Fruit fly (Drosophila melanogaster): ENCODE data around the gene Hsc20.

Hsc20 gene

DNA sequence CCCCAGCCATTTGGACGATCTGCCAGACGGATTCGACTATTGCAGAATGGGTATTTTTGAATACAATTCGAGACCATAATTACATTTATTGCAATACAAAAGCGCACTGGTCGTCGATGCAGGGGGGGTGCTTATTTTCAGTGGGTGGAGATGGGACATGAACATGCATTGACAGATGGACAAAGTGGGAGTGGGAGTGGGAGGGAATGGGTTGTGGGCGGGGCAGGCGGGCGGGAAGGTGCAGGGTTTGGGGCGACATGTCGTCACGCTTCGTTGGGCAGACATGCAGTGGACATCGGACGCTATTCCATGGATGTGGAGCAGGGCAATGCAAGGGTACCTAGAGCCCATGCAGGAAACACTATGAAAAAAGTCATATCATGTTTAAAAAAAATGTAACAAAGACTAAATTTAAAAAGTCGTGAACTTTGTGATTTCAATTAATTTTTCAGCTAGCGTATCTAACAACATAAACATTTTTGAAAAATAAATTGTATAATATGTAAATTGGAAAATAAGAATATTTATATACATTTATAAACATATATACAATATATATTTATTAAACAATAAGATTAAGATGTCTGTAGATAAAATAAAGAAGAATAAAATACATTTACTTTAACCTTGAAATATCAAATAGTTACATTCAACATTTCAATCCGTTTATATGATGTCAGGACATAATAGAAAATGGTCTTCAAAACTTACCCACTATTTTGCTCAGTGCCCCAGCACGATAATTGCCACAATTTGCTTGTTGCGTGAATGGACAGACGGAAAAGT lies 24.7 kb upstream of the Hsc20 start:
- TF ChIP-seq Hnf4 (GFP tag; optimal IDR thresholded peaks at IDR 0.05) = no peak
- no peak for TF ChIP-seq ey (GFP tag; optimal IDR thresholded peaks at IDR 0.05)
- no peak for TF ChIP-seq Dfd (GFP tag; optimal IDR thresholded peaks at IDR 0.05)
- TF ChIP-seq psq (GFP tag; optimal IDR thresholded peaks at IDR 0.05) = no peak
- TF ChIP-seq Sp1 (GFP tag; optimal IDR thresholded peaks at IDR 0.05) = no peak
- TF ChIP-seq dsf (GFP tag; optimal IDR thresholded peaks at IDR 0.05; ENCODE audit: borderline replicate concordance) = no peak
- TF ChIP-seq h (GFP tag; optimal IDR thresholded peaks at IDR 0.05) = no peak
- TF ChIP-seq usp (GFP tag; optimal IDR thresholded peaks at IDR 0.05) = no peak
- no peak for TF ChIP-seq sv (GFP tag; optimal IDR thresholded peaks at IDR 0.05)
- no peak for TF ChIP-seq OdsH (GFP tag; optimal IDR thresholded peaks at IDR 0.05)
- TF ChIP-seq lola (GFP tag; optimal IDR thresholded peaks at IDR 0.05) = no peak
- TF ChIP-seq N (GFP tag; optimal IDR thresholded peaks at IDR 0.05) = no peak
- TF ChIP-seq Jra (GFP tag; optimal IDR thresholded peaks at IDR 0.05) = no peak
- TF ChIP-seq woc (GFP tag; optimal IDR thresholded peaks at IDR 0.05) = no peak
- TF ChIP-seq dmrt93B (GFP tag; optimal IDR thresholded peaks at IDR 0.05) = no peak
- no peak for TF ChIP-seq Abd-B (GFP tag; optimal IDR thresholded peaks at IDR 0.05)

DNA sequence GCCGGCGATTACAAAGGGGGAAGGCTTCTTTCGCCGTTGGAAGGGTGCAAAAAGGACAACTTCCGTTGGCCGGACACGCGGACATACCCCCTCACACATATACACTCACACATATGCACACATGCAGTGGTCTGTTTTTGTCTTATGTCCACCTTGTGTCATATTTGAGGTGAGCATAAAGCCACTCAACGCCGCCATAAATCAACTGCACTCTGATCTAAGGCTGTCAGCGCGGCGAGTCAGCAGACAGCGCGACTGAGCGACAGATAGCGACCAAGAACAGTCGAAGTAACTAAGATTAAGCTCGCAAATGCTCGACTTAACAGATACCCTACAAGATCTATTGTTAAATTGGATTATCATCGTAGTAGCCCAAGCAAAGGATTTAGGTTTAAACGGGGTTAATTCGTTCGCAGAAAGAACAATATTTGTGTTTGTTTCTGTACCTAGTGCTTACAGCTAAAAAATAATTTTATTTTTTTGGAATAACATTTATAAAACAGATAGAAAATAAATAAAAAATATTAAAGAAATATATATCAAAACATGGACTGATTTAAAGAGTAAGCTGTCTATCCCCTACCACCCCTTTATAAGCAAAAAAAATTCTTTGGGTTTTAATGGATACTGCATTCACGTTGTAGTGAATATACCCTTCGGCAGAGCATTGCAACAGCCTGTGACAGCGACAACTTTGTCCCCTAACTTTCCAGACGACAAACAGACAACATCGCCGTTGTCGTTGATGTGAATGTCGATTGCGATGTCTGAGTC lies 23.9 kb upstream of the Hsc20 start:
- TF ChIP-seq dmrt93B (GFP tag; optimal IDR thresholded peaks at IDR 0.05) (peak; percentile 16), Hr78 (GFP tag; optimal IDR thresholded peaks at IDR 0.05) (no peak), foxo (GFP tag; optimal IDR thresholded peaks at IDR 0.05) (peak in 1 of 2 experiments; percentile 38), woc (GFP tag; optimal IDR thresholded peaks at IDR 0.05) (peak; percentile 36)

DNA sequence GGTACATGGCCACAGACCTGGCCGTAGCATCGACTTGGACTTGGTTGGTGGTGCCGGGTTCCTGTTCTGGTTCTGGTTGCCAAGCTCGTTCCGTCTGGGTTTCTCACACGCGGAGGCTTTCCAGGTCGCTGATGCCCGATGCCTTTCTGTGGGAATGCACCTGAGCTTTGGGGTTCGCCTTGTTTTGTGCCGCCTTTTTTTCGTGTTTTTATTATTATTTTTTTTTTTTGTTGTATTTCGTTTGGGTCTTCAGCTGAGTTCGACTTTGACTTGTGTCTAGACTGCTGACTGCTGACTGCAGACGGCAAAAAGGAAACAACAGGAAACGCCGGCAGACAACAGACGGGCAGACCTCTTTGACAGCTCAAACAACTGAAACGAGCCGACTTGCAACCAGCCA lies 23.3 kb upstream of the Hsc20 start:
- TF ChIP-seq Rel (GFP tag; optimal IDR thresholded peaks at IDR 0.05) = no peak
- no peak for TF ChIP-seq Rel (tag; optimal IDR thresholded peaks at IDR 0.05)
- peak; percentile 12 for TF ChIP-seq br (GFP tag; optimal IDR thresholded peaks at IDR 0.05)
- no peak for TF ChIP-seq Myc (optimal IDR thresholded peaks at IDR 0.05)
- no peak for TF ChIP-seq Jra (GFP tag; optimal IDR thresholded peaks at IDR 0.05)
- TF ChIP-seq h (GFP tag; optimal IDR thresholded peaks at IDR 0.05) = no peak

DNA sequence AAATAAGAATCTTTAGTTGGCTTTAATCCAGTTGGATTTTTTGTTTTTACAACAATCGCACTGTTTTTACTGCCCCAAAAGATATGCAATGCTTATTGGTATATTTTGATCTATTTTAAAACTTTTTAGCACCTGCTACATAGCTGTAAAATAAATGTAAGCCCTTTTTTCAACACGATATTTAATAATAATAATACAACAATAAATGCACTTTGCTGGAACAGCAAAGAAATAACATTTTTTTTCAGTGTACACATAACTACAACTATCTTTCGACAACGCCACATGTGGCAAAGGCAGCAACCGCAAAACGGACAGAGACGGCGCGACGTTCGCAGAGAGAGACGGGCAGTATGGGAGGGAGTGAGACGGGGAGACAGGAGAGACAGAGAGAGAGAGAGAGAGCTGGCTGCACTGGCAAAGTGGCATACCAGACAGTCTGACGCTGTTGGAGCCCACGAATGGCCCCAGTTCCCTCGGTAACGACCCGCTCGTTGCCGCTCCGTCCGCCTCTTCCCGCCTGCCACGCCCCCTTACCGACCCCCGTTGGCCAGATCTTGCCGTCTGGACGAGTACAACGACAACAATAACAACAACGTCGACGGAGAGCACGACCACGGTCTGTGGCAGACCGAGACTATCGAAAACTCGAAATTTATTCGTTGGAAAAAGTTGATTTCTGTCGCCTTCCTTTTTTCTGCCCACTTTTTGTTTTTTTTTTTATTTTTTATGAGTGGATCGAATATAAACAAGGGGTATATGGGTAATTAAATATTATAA lies 21.6 kb upstream of the Hsc20 start:
- TF ChIP-seq Hr83 (GFP tag; optimal IDR thresholded peaks at IDR 0.05; ENCODE audit: poor library complexity, severe bottlenecking) (no peak), Dfd (GFP tag; optimal IDR thresholded peaks at IDR 0.05) (no peak), HLH106 (tag; optimal IDR thresholded peaks at IDR 0.05) (peak; percentile 41), ey (GFP tag; optimal IDR thresholded peaks at IDR 0.05) (peak; percentile 15), br (GFP tag; optimal IDR thresholded peaks at IDR 0.05) (peak; percentile 21), jim (GFP tag; optimal IDR thresholded peaks at IDR 0.05) (peak; percentile 2), dsf (GFP tag; optimal IDR thresholded peaks at IDR 0.05; ENCODE audit: borderline replicate concordance) (no peak), GATAd (GFP tag; optimal IDR thresholded peaks at IDR 0.05) (no peak), CG32264 (GFP tag; optimal IDR thresholded peaks at IDR 0.05) (no peak), sv (GFP tag; optimal IDR thresholded peaks at IDR 0.05) (no peak), rgr (GFP tag; optimal IDR thresholded peaks at IDR 0.05) (peak; percentile 51), OdsH (GFP tag; optimal IDR thresholded peaks at IDR 0.05) (peak; percentile 39), Hr78 (GFP tag; optimal IDR thresholded peaks at IDR 0.05) (no peak), woc (GFP tag; optimal IDR thresholded peaks at IDR 0.05) (peak; percentile 31), Dif (GFP tag; optimal IDR thresholded peaks at IDR 0.05; ENCODE audit: partially characterized antibody) (peak; percentile 63), dl (GFP tag; optimal IDR thresholded peaks at IDR 0.05; ENCODE audit: insufficient read depth in 1 of 2, partially characterized antibody in 2 of 2) (peak in 1 of 2 experiments; percentile 47), lola (GFP tag; optimal IDR thresholded peaks at IDR 0.05) (no peak), Hnf4 (GFP tag; optimal IDR thresholded peaks at IDR 0.05) (no peak), h (GFP tag; optimal IDR thresholded peaks at IDR 0.05) (no peak), CrebA (GFP tag; optimal IDR thresholded peaks at IDR 0.05; ENCODE audit: borderline replicate concordance) (no peak), N (GFP tag; optimal IDR thresholded peaks at IDR 0.05) (no peak), Rel (GFP tag; optimal IDR thresholded peaks at IDR 0.05) (no peak), Rel (tag; optimal IDR thresholded peaks at IDR 0.05) (no peak), brk (GFP tag; optimal IDR thresholded peaks at IDR 0.05) (no peak), Sp1 (GFP tag; optimal IDR thresholded peaks at IDR 0.05) (peak; percentile 58), dmrt93B (GFP tag; optimal IDR thresholded peaks at IDR 0.05) (peak; percentile 27), tai (GFP tag; optimal IDR thresholded peaks at IDR 0.05) (peak; percentile 14), CG9705 (GFP tag; optimal IDR thresholded peaks at IDR 0.05) (no peak), psq (GFP tag; optimal IDR thresholded peaks at IDR 0.05) (no peak), usp (GFP tag; optimal IDR thresholded peaks at IDR 0.05) (no peak), Abd-B (GFP tag; optimal IDR thresholded peaks at IDR 0.05) (no peak), sage (GFP tag; optimal IDR thresholded peaks at IDR 0.05) (no peak), fru (GFP tag; optimal IDR thresholded peaks at IDR 0.05) (peak; percentile 21), Jra (GFP tag; optimal IDR thresholded peaks at IDR 0.05) (no peak), foxo (GFP tag; optimal IDR thresholded peaks at IDR 0.05) (peak in 1 of 2 experiments; percentile 68), pan (optimal IDR thresholded peaks at IDR 0.05) (no peak)
